Worm (Caenorhabditis elegans) whole organism, mixed stage, embryonic: ENCODE results near the gene F40G9.12.

ENCODE experiments used
- M03D4.4 ChIP-seq: sonication (generic microtip); optimal IDR thresholded peaks from 2 replicates; lab custom pipeline; 2017; ENCODE audit warnings: mild to moderate bottlenecking, missing genetic modification characterization, missing compliant biosample characterization
- bed-3 ChIP-seq: fragments of 200-800 bp; sonication (Bioruptor generic); optimal IDR thresholded peaks from 3 replicates; lab custom pipeline; 2018; ENCODE audit warnings: mild to moderate bottlenecking, missing genetic modification characterization, moderate library complexity, missing compliant biosample characterization
- blmp-1 ChIP-seq: fragments of 150-350 bp; optimal IDR thresholded peaks from 2 replicates; lab custom pipeline; 2014; ENCODE audit warnings: missing biosample characterization, missing genetic modification characterization
- ceh-39 ChIP-seq: fragments of 150-350 bp; optimal IDR thresholded peaks from 2 replicates; lab custom pipeline; 2014; ENCODE audit warnings: missing biosample characterization, missing genetic modification characterization
- cnd-1 ChIP-seq: fragments of 200-800 bp; sonication (Bioruptor generic); optimal IDR thresholded peaks from 2 replicates; lab custom pipeline; 2018; ENCODE audit warnings: mild to moderate bottlenecking, missing genetic modification characterization, missing compliant biosample characterization
- drap-1 ChIP-seq: fragments of 200-800 bp; sonication (Bioruptor generic); optimal IDR thresholded peaks from 3 replicates; lab custom pipeline; 2018; ENCODE audit warnings: mild to moderate bottlenecking, missing genetic modification characterization, missing compliant biosample characterization
- elt-1 ChIP-seq: sonication (generic microtip); optimal IDR thresholded peaks from 2 replicates; lab custom pipeline; 2017; ENCODE audit warnings: missing genetic modification characterization, mild to moderate bottlenecking, missing compliant biosample characterization, antibody characterized with exemption, moderate library complexity, borderline replicate concordance; ENCODE audit not compliant: insufficient read depth
- elt-3 ChIP-seq: fragments of 150-350 bp; optimal IDR thresholded peaks from 2 replicates; lab custom pipeline; 2014; ENCODE audit warnings: missing biosample characterization, missing genetic modification characterization
- flh-1 ChIP-seq: fragments of 200-800 bp; sonication (Bioruptor generic); optimal IDR thresholded peaks from 2 replicates; lab custom pipeline; 2018; ENCODE audit warnings: mild to moderate bottlenecking, missing genetic modification characterization, moderate library complexity, missing compliant biosample characterization
- ham-2 ChIP-seq: fragments of 200-800 bp; sonication (Bioruptor generic); optimal IDR thresholded peaks from 2 replicates; lab custom pipeline; 2018; ENCODE audit warnings: mild to moderate bottlenecking, missing genetic modification characterization, missing compliant biosample characterization
- hlh-1 ChIP-seq: fragments of 150-350 bp; optimal IDR thresholded peaks from 2 replicates; lab custom pipeline; 2014; ENCODE audit warnings: missing biosample characterization, missing genetic modification reagents, missing genetic modification characterization
- lin-13 ChIP-seq: fragments of 150-350 bp; optimal IDR thresholded peaks from 2 replicates; lab custom pipeline; 2014; ENCODE audit warnings: missing biosample characterization, missing genetic modification characterization
- lin-32 ChIP-seq: fragments of 200-800 bp; sonication (Bioruptor generic); optimal IDR thresholded peaks from 2 replicates; lab custom pipeline; 2018; ENCODE audit warnings: mild to moderate bottlenecking, missing genetic modification characterization, missing compliant biosample characterization
- lsy-2 ChIP-seq: fragments of 150-350 bp; optimal IDR thresholded peaks from 2 replicates; lab custom pipeline; 2014; ENCODE audit warnings: missing biosample characterization, missing genetic modification characterization
- mab-5 ChIP-seq: fragments of 150-350 bp; optimal IDR thresholded peaks from 2 replicates; lab custom pipeline; 2014; ENCODE audit warnings: missing biosample characterization, missing genetic modification characterization
- mep-1 ChIP-seq: fragments of 150-350 bp; optimal IDR thresholded peaks from 2 replicates; lab custom pipeline; 2017; ENCODE audit warnings: missing biosample characterization, missing genetic modification reagents, missing genetic modification characterization, inconsistent platforms
- mls-2 ChIP-seq: sonication (generic microtip); optimal IDR thresholded peaks from 2 replicates; lab custom pipeline; 2016; ENCODE audit warnings: mild to moderate bottlenecking, missing genetic modification characterization, moderate library complexity, missing compliant biosample characterization
- nhr-12 ChIP-seq: fragments of 150-350 bp; optimal IDR thresholded peaks from 2 replicates; lab custom pipeline; 2014; ENCODE audit warnings: missing biosample characterization, missing genetic modification characterization
- nhr-2 ChIP-seq: fragments of 150-350 bp; optimal IDR thresholded peaks from 2 replicates; lab custom pipeline; 2014; ENCODE audit warnings: missing biosample characterization, missing genetic modification characterization
- nhr-237 ChIP-seq: fragments of 150-350 bp; optimal IDR thresholded peaks from 2 replicates; lab custom pipeline; 2014; ENCODE audit warnings: missing biosample characterization, missing genetic modification characterization
- nhr-28 ChIP-seq: fragments of 150-350 bp; optimal IDR thresholded peaks from 2 replicates; lab custom pipeline; 2014; ENCODE audit warnings: missing biosample characterization, missing genetic modification characterization
- pha-4 ChIP-seq: fragments of 150-350 bp; optimal IDR thresholded peaks from 2 replicates; lab custom pipeline; 2018; ENCODE audit warnings: missing biosample characterization, missing genetic modification reagents, missing genetic modification characterization
- sem-2 ChIP-seq: fragments of 200-800 bp; sonication (Bioruptor generic); optimal IDR thresholded peaks from 2 replicates; lab custom pipeline; 2018; ENCODE audit warnings: mild to moderate bottlenecking, missing genetic modification characterization, missing compliant biosample characterization
- snpc-4 ChIP-seq: fragments of 150-350 bp; optimal IDR thresholded peaks from 2 replicates; lab custom pipeline; 2014; ENCODE audit warnings: missing biosample characterization, missing genetic modification characterization
- tbx-8 ChIP-seq: fragments of 200-800 bp; sonication (Bioruptor generic); optimal IDR thresholded peaks from 2 replicates; lab custom pipeline; 2018; ENCODE audit warnings: mild to moderate bottlenecking, missing genetic modification characterization, moderate library complexity, missing compliant biosample characterization
- unc-120 ChIP-seq: sonication (generic microtip); optimal IDR thresholded peaks from 2 replicates; lab custom pipeline; 2017; ENCODE audit warnings: missing genetic modification characterization, missing compliant biosample characterization; ENCODE audit not compliant: poor library complexity, severe bottlenecking
- unc-39 ChIP-seq: fragments of 150-350 bp; optimal IDR thresholded peaks from 2 replicates; lab custom pipeline; 2014; ENCODE audit warnings: missing biosample characterization, missing genetic modification characterization
- unc-62 ChIP-seq: fragments of 150-350 bp; optimal IDR thresholded peaks from 2 replicates; lab custom pipeline; 2014; ENCODE audit warnings: missing biosample characterization, missing genetic modification reagents, missing genetic modification characterization
- zip-8 ChIP-seq: fragments of 150-350 bp; optimal IDR thresholded peaks from 2 replicates; lab custom pipeline; 2014; ENCODE audit warnings: missing biosample characterization, missing genetic modification characterization
- ztf-11 ChIP-seq: fragments of 150-350 bp; optimal IDR thresholded peaks from 2 replicates; lab custom pipeline; 2014; ENCODE audit warnings: missing biosample characterization, missing genetic modification characterization

Gene F40G9.12

ce11 chrIII:134194-134593 is 37.5 kb upstream of the F40G9.12 start, which contains the start of gene pals-25:
TSS of gene pals-25 (plus strand) at chrIII:134494.
- TF ChIP-seq mls-2 (tag; lab: Kevin White, UChicago): no peak
- no peak for TF ChIP-seq lin-32 (GFP tag; lab: Kevin White, UChicago)
- TF ChIP-seq pha-4 (tag; lab: Kevin White, UChicago): no peak
- no peak for TF ChIP-seq unc-62 (GFP tag; lab: Kevin White, UChicago)
- no peak for TF ChIP-seq blmp-1 (tag; lab: Kevin White, UChicago)
- no peak for TF ChIP-seq tbx-8 (GFP tag; lab: Kevin White, UChicago)
- no peak for TF ChIP-seq lsy-2 (tag; lab: Kevin White, UChicago)
- no peak for TF ChIP-seq drap-1 (GFP tag; lab: Kevin White, UChicago)
- TF ChIP-seq lin-13 (tag; lab: Kevin White, UChicago): no peak
- no peak for TF ChIP-seq unc-39 (tag; lab: Kevin White, UChicago)
- no peak for TF ChIP-seq unc-120
- no peak for TF ChIP-seq snpc-4 (tag; lab: Kevin White, UChicago)
- no peak for TF ChIP-seq elt-3 (tag; lab: Kevin White, UChicago)
- TF ChIP-seq bed-3 (GFP tag; lab: Kevin White, UChicago): no peak
- no peak for TF ChIP-seq ztf-11 (tag; lab: Kevin White, UChicago)
- TF ChIP-seq nhr-12 (tag; lab: Kevin White, UChicago): no peak
- TF ChIP-seq mep-1 (tag; lab: Kevin White, UChicago): no peak
- no peak for TF ChIP-seq sem-2

DNA sequence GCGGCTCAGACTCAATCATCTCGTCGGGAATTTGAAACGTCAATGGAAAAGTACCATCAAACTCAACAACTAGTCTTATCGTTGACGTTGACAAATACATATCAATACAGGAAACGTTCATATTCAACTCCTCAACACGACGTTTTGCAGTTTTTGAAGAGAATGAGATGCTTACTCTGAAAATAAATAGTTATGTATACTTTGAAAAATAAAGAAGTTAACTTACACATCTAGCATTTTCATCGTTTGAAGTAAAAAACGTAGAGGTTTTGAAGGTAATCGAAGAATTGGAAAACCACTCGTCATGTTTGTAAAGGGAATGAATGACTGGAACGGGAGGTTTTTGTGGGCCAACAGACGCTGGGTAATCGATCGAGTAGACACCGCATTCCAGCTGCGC is 30.7 kb upstream of the F40G9.12 start, which contains the start of gene fbxb-81:
fbxb-81 (minus strand) TSS at position 314 of the 400 bp plus-strand sequence.
- no peak for TF ChIP-seq hlh-1 (tag; lab: Kevin White, UChicago)
- TF ChIP-seq mls-2 (tag; lab: Kevin White, UChicago): no peak
- no peak for TF ChIP-seq sem-2
- no peak for TF ChIP-seq M03D4.4 (tag; lab: Kevin White, UChicago)
- TF ChIP-seq drap-1 (GFP tag; lab: Kevin White, UChicago): no peak
- no peak for TF ChIP-seq ceh-39 (tag; lab: Kevin White, UChicago)
- TF ChIP-seq elt-1 (tag; lab: Kevin White, UChicago): no peak
- no peak for TF ChIP-seq mab-5
- no peak for TF ChIP-seq zip-8 (tag; lab: Kevin White, UChicago)
- no peak for TF ChIP-seq nhr-12 (tag; lab: Kevin White, UChicago)
- no peak for TF ChIP-seq nhr-28 (tag; lab: Kevin White, UChicago)
- no peak for TF ChIP-seq bed-3 (GFP tag; lab: Kevin White, UChicago)
- TF ChIP-seq flh-1 (GFP tag; lab: Kevin White, UChicago): no peak

DNA sequence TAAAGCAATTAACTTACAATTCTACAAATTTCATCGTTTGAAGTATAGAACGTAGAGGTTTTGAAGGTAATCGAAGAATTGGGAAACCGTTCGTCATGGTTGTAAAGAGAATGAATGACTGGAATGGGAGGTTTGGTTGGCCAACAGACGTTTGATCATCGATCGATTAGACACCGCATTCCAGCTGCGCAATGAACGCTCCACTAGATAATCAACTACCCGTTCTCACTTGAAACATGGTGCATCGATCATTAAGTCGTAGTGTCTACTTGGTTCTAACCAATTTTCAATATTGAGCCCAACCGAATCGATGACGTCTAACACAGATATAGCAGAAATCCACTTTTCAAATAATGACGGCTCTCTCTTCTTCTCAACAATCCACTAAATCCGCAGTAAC is 28.5 kb upstream of the F40G9.12 start, which contains the start of gene fbxb-82:
fbxb-82 (minus strand) TSS at position 101 of the 400 bp plus-strand sequence.
- no peak for TF ChIP-seq unc-39 (tag; lab: Kevin White, UChicago)
- no peak for TF ChIP-seq lsy-2 (tag; lab: Kevin White, UChicago)
- TF ChIP-seq lin-32 (GFP tag; lab: Kevin White, UChicago): no peak
- no peak for TF ChIP-seq sem-2
- no peak for TF ChIP-seq nhr-2
- TF ChIP-seq mep-1 (tag; lab: Kevin White, UChicago): no peak
- TF ChIP-seq pha-4 (tag; lab: Kevin White, UChicago): no peak
- no peak for TF ChIP-seq ztf-11 (tag; lab: Kevin White, UChicago)
- no peak for TF ChIP-seq ham-2 (GFP tag; lab: Kevin White, UChicago)

- no peak for TF ChIP-seq ztf-11 (tag; lab: Kevin White, UChicago)
These were observed 26.6 kb upstream of the F40G9.12 start, which contains the start of the genes T17A3.12 and fbxb-83 for ce11 chrIII:145078-145477. TSS of gene T17A3.12 (minus strand) at chrIII:145178. TSS of gene fbxb-83 (minus strand) at chrIII:145211.

DNA sequence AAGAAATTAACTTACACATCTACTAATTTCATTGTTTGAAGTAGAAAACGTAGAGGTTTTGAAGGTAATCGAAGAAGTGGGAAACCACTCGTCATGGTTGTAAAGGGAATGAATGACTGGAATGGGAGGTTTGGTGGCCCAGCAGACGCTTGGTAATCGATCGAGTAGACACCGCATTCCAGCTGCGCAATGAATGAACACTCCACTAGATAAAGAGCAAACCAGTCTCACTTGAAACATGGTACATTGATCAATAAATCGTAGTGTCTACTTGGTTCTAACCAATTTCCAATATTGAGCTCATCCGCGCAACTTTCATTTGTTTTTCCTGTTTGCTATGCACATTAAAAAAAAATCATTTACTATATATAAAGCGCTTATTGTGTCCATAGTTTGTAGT is 25.3 kb upstream of the F40G9.12 start, which contains the start of gene fbxb-84:
fbxb-84 (minus strand) TSS at position 101 of the 400 bp plus-strand sequence.
- TF ChIP-seq cnd-1 (tag; lab: Kevin White, UChicago): no peak
- no peak for TF ChIP-seq mls-2 (tag; lab: Kevin White, UChicago)
- no peak for TF ChIP-seq hlh-1 (tag; lab: Kevin White, UChicago)
- no peak for TF ChIP-seq nhr-237 (tag; lab: Kevin White, UChicago)
- TF ChIP-seq M03D4.4 (tag; lab: Kevin White, UChicago): no peak
- TF ChIP-seq mab-5: no peak
